Fruit fly (Drosophila melanogaster) whole organism, embryonic: Measurements from ENCODE around the gene CG8960.
A peak's percentile ranks its signal among the peaks of the same experiment; 100 is the strongest.

ENCODE experiments used
- Hr78 ChIP-seq, 2 experiments: fragments of 200-800 bp in 1 of 2; fragments of >200 bp in 1 of 2; sonication (Bioruptor generic) in 1 of 2; optimal IDR thresholded peaks; 2 replicates each; lab custom pipeline; 2017 to 2019; ENCODE audit warnings: missing biosample characterization in 2 of 2, missing genetic modification characterization in 2 of 2, mild to moderate bottlenecking in 1 of 2, moderate library complexity in 1 of 2
- Nf-YB ChIP-seq: fragments of 200-800 bp; sonication (Bioruptor generic); optimal IDR thresholded peaks from 3 replicates; lab custom pipeline; 2019; ENCODE audit warnings: missing biosample characterization, mild to moderate bottlenecking, missing genetic modification characterization, moderate library complexity
- fd96Cb ChIP-seq: fragments of 200-800 bp; sonication (Bioruptor generic); optimal IDR thresholded peaks from 2 replicates; lab custom pipeline; 2018; ENCODE audit warnings: missing biosample characterization, mild to moderate bottlenecking, missing genetic modification characterization, moderate library complexity
- yki ChIP-seq: fragments of >200 bp; optimal IDR thresholded peaks from 3 replicates; lab custom pipeline; 2018

DNA sequence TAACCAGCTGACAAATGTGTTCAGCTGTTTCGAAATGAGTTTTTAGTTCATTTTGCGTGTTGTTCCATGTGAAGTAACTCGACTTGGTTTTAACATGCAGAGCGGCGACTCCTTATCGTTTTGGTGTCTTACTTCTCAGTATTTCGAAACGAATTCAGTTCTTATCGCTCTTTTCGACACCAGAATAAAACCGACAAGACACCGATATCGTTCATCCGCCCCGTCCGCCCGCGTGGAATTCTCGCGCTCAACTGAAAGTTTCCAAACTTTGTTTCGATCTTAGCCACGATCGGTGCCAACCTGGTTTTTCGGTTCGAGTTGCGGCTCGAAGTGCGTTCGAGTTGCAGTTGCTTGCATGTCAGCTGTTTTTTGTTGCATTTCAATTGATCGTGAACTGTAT is 33.2 kb upstream of the CG8960 start, which contains the start of gene CG15822:
- no peak for TF ChIP-seq fd96Cb (tag; lab: Kevin White, UChicago)
- no peak for TF ChIP-seq Nf-YB (GFP tag; lab: Kevin White, UChicago)
- TF ChIP-seq Hr78 (GFP tag; optimal IDR thresholded peaks at IDR 0.05; lab: Kevin White, UChicago), result peak in 1 of 2 experiments; percentile 37
- no peak for TF ChIP-seq yki (lab: Kevin White, UChicago)
